Worm (Caenorhabditis elegans): ENCODE data around the gene C02B10.3.

The C02B10.3 gene

ce11 chrIV:5133791-5134370 is 30.8 kb upstream of the C02B10.3 start:
- no peak for TF ChIP-seq lin-15B (tag; optimal IDR thresholded peaks at IDR 0.05)
- no peak for TF ChIP-seq efl-3 (GFP tag; optimal IDR thresholded peaks at IDR 0.05)
- no peak for TF ChIP-seq grh-1 (GFP tag; IDR thresholded peaks at IDR 0.05)
- TF ChIP-seq nhr-28 (tag; optimal IDR thresholded peaks at IDR 0.05), result no peak
- TF ChIP-seq alr-1 (tag; optimal IDR thresholded peaks at IDR 0.05; ENCODE audit: borderline replicate concordance), result no peak
- peak in 1 of 3 experiments; percentile 20 for TF ChIP-seq dpl-1 (GFP tag; optimal IDR thresholded peaks at IDR 0.05)
- no peak for TF ChIP-seq ets-5 (GFP tag; IDR thresholded peaks at IDR 0.05)
- TF ChIP-seq nhr-85 (tag), result no peak
- TF ChIP-seq ces-1 (GFP tag; optimal IDR thresholded peaks at IDR 0.05), result no peak
- TF ChIP-seq nhr-237 (tag; optimal IDR thresholded peaks at IDR 0.05), result no peak
- no peak for TF ChIP-seq irx-1 (tag; optimal IDR thresholded peaks at IDR 0.05)
- TF ChIP-seq unc-98 (GFP tag; IDR thresholded peaks at IDR 0.05), result no peak
- TF ChIP-seq nhr-11 (tag; optimal IDR thresholded peaks at IDR 0.05), result no peak
- TF ChIP-seq ceh-8 (GFP tag; optimal IDR thresholded peaks at IDR 0.05), result no peak
- TF ChIP-seq rnt-1 (tag; optimal IDR thresholded peaks at IDR 0.05), result no peak
- TF ChIP-seq unc-86 (tag; optimal IDR thresholded peaks at IDR 0.05), result no peak
- no peak for TF ChIP-seq ama-1 (optimal IDR thresholded peaks at IDR 0.05)
- no peak for TF ChIP-seq mab-9 (GFP tag; IDR thresholded peaks at IDR 0.05)
- no peak for TF ChIP-seq hlh-17 (GFP tag; optimal IDR thresholded peaks at IDR 0.05; ENCODE audit: borderline replicate concordance)
- no peak for TF ChIP-seq snpc-4 (tag; optimal IDR thresholded peaks at IDR 0.05)
- no peak for TF ChIP-seq tbx-2 (tag; optimal IDR thresholded peaks at IDR 0.05)
- peak; percentile 33 for TF ChIP-seq dsc-1 (tag; optimal IDR thresholded peaks at IDR 0.05)
- peak; percentile 4 for TF ChIP-seq pag-3 (tag; optimal IDR thresholded peaks at IDR 0.05; ENCODE audit: borderline replicate concordance, insufficient read depth)
- TF ChIP-seq Y116A8C.19 (tag; optimal IDR thresholded peaks at IDR 0.05; ENCODE audit: borderline replicate concordance), result no peak
- no peak for TF ChIP-seq mef-2 (tag; optimal IDR thresholded peaks at IDR 0.05)
- no peak for TF ChIP-seq sox-4 (tag; optimal IDR thresholded peaks at IDR 0.05)
- peak; percentile 70 for TF ChIP-seq lin-14 (GFP tag; optimal IDR thresholded peaks at IDR 0.05)
- no peak for TF ChIP-seq C04F5.9 (tag; optimal IDR thresholded peaks at IDR 0.05)
- TF ChIP-seq fkh-4 (tag; optimal IDR thresholded peaks at IDR 0.05; ENCODE audit: borderline replicate concordance), result no peak
- peak; percentile 15 to 53 for TF ChIP-seq lsy-2 (tag; optimal IDR thresholded peaks at IDR 0.05)
- TF ChIP-seq lir-3 (tag; optimal IDR thresholded peaks at IDR 0.05; ENCODE audit: poor library complexity), result no peak
- no peak for TF ChIP-seq unc-30 (tag; optimal IDR thresholded peaks at IDR 0.05)
- no peak for TF ChIP-seq nhr-77 (tag; optimal IDR thresholded peaks at IDR 0.05)
- TF ChIP-seq hlh-4 (tag; optimal IDR thresholded peaks at IDR 0.05), result no peak
- TF ChIP-seq jun-1 (tag; optimal IDR thresholded peaks at IDR 0.05), result no peak
- peak; percentile 92 for TF ChIP-seq blmp-1 (tag; optimal IDR thresholded peaks at IDR 0.05)
- no peak for TF ChIP-seq swsn-7 (tag; optimal IDR thresholded peaks at IDR 0.05)
- TF ChIP-seq mdl-1 (tag; optimal IDR thresholded peaks at IDR 0.05), result no peak
- peak in 2 of 6 experiments; percentile 26 to 36 for TF ChIP-seq elt-3 (tag; optimal IDR thresholded peaks at IDR 0.05)
- no peak for TF ChIP-seq unc-130 (tag; optimal IDR thresholded peaks at IDR 0.05)
- TF ChIP-seq vab-15 (tag; optimal IDR thresholded peaks at IDR 0.05), result no peak
- no peak for TF ChIP-seq ceh-63 (GFP tag; optimal IDR thresholded peaks at IDR 0.05)
- TF ChIP-seq nhr-71 (tag; optimal IDR thresholded peaks at IDR 0.05), result peak; percentile 53
- no peak for TF ChIP-seq nhr-20 (tag; optimal IDR thresholded peaks at IDR 0.05)
- no peak for TF ChIP-seq C34B4.2 (tag; optimal IDR thresholded peaks at IDR 0.05)
- TF ChIP-seq skn-1 (tag; optimal IDR thresholded peaks at IDR 0.05), result no peak
- TF ChIP-seq nhr-76 (tag; optimal IDR thresholded peaks at IDR 0.05), result no peak
- TF ChIP-seq mep-1 (tag; optimal IDR thresholded peaks at IDR 0.05), result peak; percentile 11
- peak; percentile 28 for TF ChIP-seq nhr-47 (tag; optimal IDR thresholded peaks at IDR 0.05)
- TF ChIP-seq lin-13 (GFP tag; optimal IDR thresholded peaks at IDR 0.05), result no peak
- TF ChIP-seq ztf-4 (tag; optimal IDR thresholded peaks at IDR 0.05), result no peak
- no peak for TF ChIP-seq fos-1 (tag; optimal IDR thresholded peaks at IDR 0.05)
- TF ChIP-seq lin-35 (GFP tag; optimal IDR thresholded peaks at IDR 0.05), result peak; percentile 11 to 34

Measured in whole organism, L1 larva.